Worm (Caenorhabditis elegans) whole organism, young adult: Measurements from ENCODE around the gene F58D2.3.

ENCODE experiments used
- B0035.1 ChIP-seq: sonication (generic microtip); optimal IDR thresholded peaks from 2 replicates; lab custom pipeline; 2016; ENCODE audit warnings: missing genetic modification characterization, mild to moderate bottlenecking, missing compliant biosample characterization, missing genotype, missing genetic modification reagents
- C17E4.6 ChIP-seq: fragments of 200-800 bp; sonication (Bioruptor generic); IDR thresholded peaks from 2 replicates; pipeline ENCODE4 v1.3.6; 2022; ENCODE audit warnings: missing genetic modification reagents, missing genetic modification characterization, missing compliant biosample characterization
- F10E7.11 ChIP-seq: sonication (generic microtip); optimal IDR thresholded peaks from 2 replicates; lab custom pipeline; 2017; ENCODE audit warnings: mild to moderate bottlenecking, missing genetic modification characterization, moderate library complexity, missing compliant biosample characterization
- F23B12.7 ChIP-seq: sonication (generic microtip); optimal IDR thresholded peaks from 2 replicates; lab custom pipeline; 2017; ENCODE audit warnings: missing genetic modification characterization, mild to moderate bottlenecking, missing compliant biosample characterization, antibody characterized with exemption, moderate library complexity; ENCODE audit not compliant: insufficient read depth
- F33H1.4 ChIP-seq: fragments of 200-800 bp; sonication (Bioruptor generic); IDR thresholded peaks from 2 replicates; pipeline ENCODE4 v1.3.6; 2022; ENCODE audit warnings: missing genetic modification reagents, missing genetic modification characterization, missing compliant biosample characterization
- F37B4.10 ChIP-seq: fragments of 200-800 bp; sonication (Bioruptor generic); IDR thresholded peaks from 2 replicates; pipeline ENCODE4 v1.3.6; 2022; ENCODE audit warnings: missing genetic modification characterization, missing compliant biosample characterization
- F57C9.4 ChIP-seq: sonication (generic microtip); optimal IDR thresholded peaks from 2 replicates; lab custom pipeline; 2017; ENCODE audit warnings: mild to moderate bottlenecking, missing genetic modification characterization, missing compliant biosample characterization
- K12H6.12 ChIP-seq: fragments of 200-800 bp; sonication (Bioruptor generic); optimal IDR thresholded peaks from 2 replicates; lab custom pipeline; 2018; ENCODE audit warnings: mild to moderate bottlenecking, missing genetic modification characterization, missing compliant biosample characterization
- Y79H2A.3 ChIP-seq: fragments of 200-800 bp; sonication (Bioruptor generic); conservative IDR thresholded peaks from 2 replicates; pipeline ENCODE4 v1.3.6; 2022; ENCODE audit warnings: missing genetic modification reagents, missing genetic modification characterization, missing compliant biosample characterization
- Y95B8A.8 ChIP-seq: fragments of 200-800 bp; sonication (Bioruptor generic); IDR thresholded peaks from 2 replicates; pipeline ENCODE4 v1.3.6; 2022; ENCODE audit warnings: missing genetic modification reagents, missing genetic modification characterization, missing compliant biosample characterization
- ama-1 ChIP-seq, 3 experiments: fragments of 150-350 bp in 1 of 3; sonication (generic microtip) in 2 of 3; optimal IDR thresholded peaks; 2 replicates each; lab custom pipeline; 2014 to 2018; ENCODE audit warnings: missing biosample characterization in 2 of 3, missing genetic modification characterization in 2 of 3, missing genetic modification reagents in 2 of 3
- attf-3 ChIP-seq: fragments of 200-800 bp; sonication (Bioruptor generic); conservative IDR thresholded peaks from 2 replicates; pipeline ENCODE4 v1.3.6; 2022; ENCODE audit warnings: missing genetic modification reagents, missing genetic modification characterization, missing compliant biosample characterization
- ceh-100 ChIP-seq: fragments of 200-800 bp; sonication (Bioruptor generic); IDR thresholded peaks from 2 replicates; pipeline ENCODE4 v1.3.6; 2022; ENCODE audit warnings: missing genetic modification reagents, missing genetic modification characterization, missing compliant biosample characterization
- ceh-40 ChIP-seq: fragments of 200-800 bp; sonication (Bioruptor generic); IDR thresholded peaks from 2 replicates; pipeline ENCODE4 v1.3.6; 2022; ENCODE audit warnings: missing genetic modification characterization, missing compliant biosample characterization
- dpl-1 ChIP-seq: fragments of 150-350 bp; optimal IDR thresholded peaks from 2 replicates; lab custom pipeline; 2014; ENCODE audit warnings: missing biosample characterization, missing genetic modification reagents, missing genetic modification characterization
- efl-1 ChIP-seq: fragments of 150-350 bp; optimal IDR thresholded peaks from 2 replicates; lab custom pipeline; 2014; ENCODE audit warnings: missing biosample characterization, missing genetic modification reagents, missing genetic modification characterization
- egl-18 ChIP-seq: fragments of 200-800 bp; sonication (Bioruptor generic); IDR thresholded peaks from 2 replicates; pipeline ENCODE4 v1.3.6; 2022; ENCODE audit warnings: missing genetic modification reagents, missing genetic modification characterization, missing compliant biosample characterization
- ekl-4 ChIP-seq: fragments of 200-800 bp; sonication (Bioruptor generic); IDR thresholded peaks from 2 replicates; pipeline ENCODE4 v1.3.6; 2022; ENCODE audit warnings: missing genetic modification reagents, missing genetic modification characterization, missing compliant biosample characterization
- him-1 ChIP-seq: sonication (generic microtip); optimal IDR thresholded peaks from 2 replicates; lab custom pipeline; 2016; ENCODE audit warnings: missing genotype, missing genetic modification reagents, missing genetic modification characterization, missing compliant biosample characterization
- hmg-20 ChIP-seq: fragments of 200-800 bp; sonication (Bioruptor generic); IDR thresholded peaks from 2 replicates; pipeline ENCODE4 v1.3.6; 2022; ENCODE audit warnings: missing genetic modification reagents, missing genetic modification characterization, missing compliant biosample characterization
- let-607 ChIP-seq, 2 experiments: fragments of 200-800 bp in 1 of 2; sonication (Bioruptor generic) in 1 of 2; sonication (generic microtip) in 1 of 2; optimal IDR thresholded peaks; 2 replicates each; lab custom pipeline; 2016 to 2018; ENCODE audit warnings: mild to moderate bottlenecking in 2 of 2, missing compliant biosample characterization in 2 of 2, missing genetic modification characterization in 2 of 2, moderate library complexity in 2 of 2, missing genotype in 1 of 2
- lin-26 ChIP-seq: fragments of 200-800 bp; sonication (Bioruptor generic); IDR thresholded peaks from 2 replicates; pipeline ENCODE4 v1.3.6; 2022; ENCODE audit warnings: missing genetic modification reagents, missing genetic modification characterization, missing compliant biosample characterization
- lir-1 ChIP-seq: fragments of 200-800 bp; sonication (Bioruptor generic); conservative IDR thresholded peaks from 2 replicates; pipeline ENCODE4 v1.3.6; 2022; ENCODE audit warnings: missing genetic modification reagents, missing genetic modification characterization, missing compliant biosample characterization
- madf-6 ChIP-seq: fragments of 200-800 bp; sonication (Bioruptor generic); IDR thresholded peaks from 2 replicates; pipeline ENCODE4 v1.3.6; 2022; ENCODE audit warnings: missing genetic modification reagents, missing genetic modification characterization, missing compliant biosample characterization
- mcd-1 ChIP-seq: fragments of 200-800 bp; sonication (Bioruptor generic); IDR thresholded peaks from 2 replicates; pipeline ENCODE4 v1.3.6; 2022; ENCODE audit warnings: missing genetic modification reagents, missing genetic modification characterization, missing compliant biosample characterization
- mes-4 ChIP-seq: sonication (generic microtip); optimal IDR thresholded peaks from 2 replicates; lab custom pipeline; 2016; ENCODE audit warnings: missing genotype, missing genetic modification characterization, missing compliant biosample characterization
- nfyb-1 ChIP-seq: fragments of 200-800 bp; sonication (Bioruptor generic); IDR thresholded peaks from 2 replicates; pipeline ENCODE4 v1.3.6; 2022; ENCODE audit warnings: missing genetic modification reagents, missing genetic modification characterization, missing compliant biosample characterization
- nhr-120 ChIP-seq: fragments of 200-800 bp; sonication (Bioruptor generic); IDR thresholded peaks from 2 replicates; pipeline ENCODE4 v1.3.6; 2022; ENCODE audit warnings: missing genetic modification characterization, missing compliant biosample characterization
- nhr-27 ChIP-seq: fragments of 200-800 bp; sonication (Bioruptor generic); optimal IDR thresholded peaks from 2 replicates; lab custom pipeline; 2018; ENCODE audit warnings: mild to moderate bottlenecking, missing genetic modification characterization, moderate library complexity, missing compliant biosample characterization
- nhr-90 ChIP-seq: sonication (generic microtip); optimal IDR thresholded peaks from 2 replicates; lab custom pipeline; 2016; ENCODE audit warnings: missing genotype, mild to moderate bottlenecking, missing genetic modification characterization, missing compliant biosample characterization
- pbrm-1 ChIP-seq: fragments of 200-800 bp; sonication (Bioruptor generic); IDR thresholded peaks from 2 replicates; pipeline ENCODE4 v1.3.6; 2022; ENCODE audit warnings: missing genetic modification reagents, missing genetic modification characterization, missing compliant biosample characterization
- rcor-1 ChIP-seq: fragments of 200-800 bp; sonication (Bioruptor generic); IDR thresholded peaks from 2 replicates; pipeline ENCODE4 v1.3.6; 2022; ENCODE audit warnings: missing genetic modification reagents, missing genetic modification characterization, missing compliant biosample characterization
- ztf-18 ChIP-seq: sonication (generic microtip); optimal IDR thresholded peaks from 2 replicates; lab custom pipeline; 2016; ENCODE audit warnings: missing genotype, mild to moderate bottlenecking, missing genetic modification characterization, missing compliant biosample characterization
- ztf-3 ChIP-seq: fragments of 200-800 bp; sonication (Bioruptor generic); optimal IDR thresholded peaks from 2 replicates; lab custom pipeline; 2018; ENCODE audit warnings: mild to moderate bottlenecking, missing genetic modification characterization, missing compliant biosample characterization

The F58D2.3 gene

ce11 chrIV:13204037-13204436 lies 23.4 kb upstream of the F58D2.3 start, which contains the start of gene ced-3:
TSS of gene ced-3 (minus strand) at chrIV:13204137.
- TF ChIP-seq F57C9.4 (tag; lab: Kevin White, UChicago) (no peak), mcd-1 (GFP tag; lab: Robert Waterston, UW) (no peak), ama-1 (optimal IDR thresholded peaks at IDR 0.05; lab: Kevin White, UChicago) (no peak), ama-1 (GFP tag; optimal IDR thresholded peaks at IDR 0.05; lab: Kevin White, UChicago) (no peak), ztf-3 (GFP tag; lab: Kevin White, UChicago) (no peak), madf-6 (no peak), ekl-4 (GFP tag; lab: Robert Waterston, UW) (no peak), C17E4.6 (GFP tag; lab: Robert Waterston, UW) (no peak), ceh-100 (GFP tag; lab: Robert Waterston, UW) (no peak), let-607 (tag; optimal IDR thresholded peaks at IDR 0.05; lab: Kevin White, UChicago) (no peak), Y95B8A.8 (no peak), F10E7.11 (tag; lab: Kevin White, UChicago) (no peak), ztf-18 (tag; lab: Kevin White, UChicago) (no peak), F37B4.10 (GFP tag; lab: Robert Waterston, UW) (no peak), egl-18 (GFP tag; lab: Robert Waterston, UW) (no peak), mes-4 (tag; lab: Kevin White, UChicago) (no peak), nhr-27 (tag; lab: Kevin White, UChicago) (no peak), him-1 (tag; lab: Kevin White, UChicago) (no peak), F33H1.4 (GFP tag; lab: Robert Waterston, UW) (no peak), nfyb-1 (GFP tag; lab: Robert Waterston, UW) (no peak)

- TF ChIP-seq nhr-120 (GFP tag; lab: Robert Waterston, UW) (no peak), lin-26 (GFP tag; lab: Robert Waterston, UW) (no peak), attf-3 (GFP tag; lab: Robert Waterston, UW) (no peak)
These were observed 16.7 kb upstream of the F58D2.3 start, which contains the start of gene C48D1.1 for ce11 chrIV:13197282-13197681. TSS of gene C48D1.1 (minus strand) at chrIV:13197382.

ce11 chrIV:13193239-13193638 lies 12.6 kb upstream of the F58D2.3 start, which contains the start of gene F58D2.5:
TSS of gene F58D2.5 (minus strand) at chrIV:13193339.
- TF ChIP-seq efl-1 (GFP tag; lab: Kevin White, UChicago) (no peak), F23B12.7 (tag; lab: Kevin White, UChicago) (no peak), rcor-1 (GFP tag; lab: Robert Waterston, UW) (no peak), F10E7.11 (tag; lab: Kevin White, UChicago) (no peak), Y79H2A.3 (GFP tag; lab: Robert Waterston, UW) (no peak), ama-1 (optimal IDR thresholded peaks at IDR 0.05; lab: Kevin White, UChicago) (no peak), ama-1 (GFP tag; optimal IDR thresholded peaks at IDR 0.05; lab: Kevin White, UChicago) (no peak), nhr-90 (tag; lab: Kevin White, UChicago) (no peak), pbrm-1 (GFP tag; lab: Robert Waterston, UW) (no peak), him-1 (tag; lab: Kevin White, UChicago) (no peak), ekl-4 (GFP tag; lab: Robert Waterston, UW) (no peak), lir-1 (GFP tag; lab: Robert Waterston, UW) (no peak), B0035.1 (tag; lab: Kevin White, UChicago) (no peak), hmg-20 (GFP tag; lab: Robert Waterston, UW) (no peak), ceh-40 (GFP tag; lab: Robert Waterston, UW) (no peak), K12H6.12 (tag; lab: Kevin White, UChicago) (no peak), dpl-1 (GFP tag; lab: Kevin White, UChicago) (no peak)
- TF ChIP-seq, all 124 proteins: peak for 0
